Fruit fly (Drosophila melanogaster) whole organism, pupa: Measurements from ENCODE around the gene lap.

Source experiments
- CG17806 ChIP-seq: fragments of 200-800 bp; sonication (Bioruptor generic); optimal IDR thresholded peaks from 2 replicates; lab custom pipeline; 2018; ENCODE audit warnings: missing biosample characterization, mild to moderate bottlenecking, missing genetic modification characterization, moderate library complexity
- CG32121 ChIP-seq: fragments of 200-800 bp; sonication (Bioruptor generic); IDR thresholded peaks from 2 replicates; pipeline ENCODE4 v1.3.6; 2022; ENCODE audit warnings: missing biosample characterization, missing genetic modification characterization
- CG34367 ChIP-seq: fragments of 200-800 bp; sonication (Bioruptor generic); optimal IDR thresholded peaks from 2 replicates; lab custom pipeline; 2018; ENCODE audit warnings: missing biosample characterization, mild to moderate bottlenecking, missing genetic modification characterization
- CG4496 ChIP-seq: fragments of 200-800 bp; sonication (Bioruptor generic); IDR thresholded peaks from 3 replicates; pipeline ENCODE4 v1.3.6; 2022; ENCODE audit warnings: missing biosample characterization, missing genetic modification characterization
- CG8159 ChIP-seq: fragments of 200-800 bp; sonication (Bioruptor generic); optimal IDR thresholded peaks from 3 replicates; lab custom pipeline; 2018; ENCODE audit warnings: missing biosample characterization, mild to moderate bottlenecking, missing genetic modification characterization, moderate library complexity
- EcR ChIP-seq: fragments of 200-800 bp; sonication (Bioruptor generic); optimal IDR thresholded peaks from 3 replicates; lab custom pipeline; 2019; ENCODE audit warnings: missing biosample characterization, missing genetic modification characterization, mild to moderate bottlenecking, moderate library complexity, missing genetic modification reagents
- Ets98B ChIP-seq: fragments of 200-800 bp; sonication (Bioruptor generic); IDR thresholded peaks from 2 replicates; pipeline ENCODE4 v1.3.6; 2022; ENCODE audit warnings: missing biosample characterization, missing genetic modification characterization
- Snoo ChIP-seq: fragments of 200-800 bp; sonication (Bioruptor generic); optimal IDR thresholded peaks from 3 replicates; lab custom pipeline; 2017; ENCODE audit warnings: missing biosample characterization, mild to moderate bottlenecking, missing genetic modification characterization, inconsistent platforms
- fd96Ca ChIP-seq: fragments of 200-800 bp; sonication (Bioruptor generic); IDR thresholded peaks from 3 replicates; pipeline ENCODE4 v1.3.6; 2022; ENCODE audit warnings: missing biosample characterization, missing genetic modification characterization
- gl ChIP-seq: fragments of 200-800 bp; sonication (Bioruptor generic); optimal IDR thresholded peaks from 2 replicates; lab custom pipeline; 2018; ENCODE audit warnings: missing biosample characterization, mild to moderate bottlenecking, missing genetic modification characterization
- rn ChIP-seq: fragments of 200-800 bp; sonication (Bioruptor generic); IDR thresholded peaks from 2 replicates; pipeline ENCODE4 v1.3.6; 2022; ENCODE audit warnings: missing biosample characterization, missing genetic modification characterization

dm6 chr3R:7137207-7137606, 49.6 kb upstream of the lap start:
- TF ChIP-seq CG8159 (tag; lab: Kevin White, UChicago) (no peak), CG32121 (GFP tag; lab: Robert Waterston, UW) (no peak), rn (GFP tag; lab: Robert Waterston, UW) (no peak), gl (no peak), CG4496 (GFP tag; lab: Robert Waterston, UW) (no peak), CG34367 (no peak), EcR (GFP tag; lab: Kevin White, UChicago) (no peak), Ets98B (GFP tag; lab: Robert Waterston, UW) (no peak), Snoo (tag; lab: Kevin White, UChicago) (no peak), CG17806 (tag; lab: Kevin White, UChicago) (no peak), fd96Ca (GFP tag; lab: Robert Waterston, UW) (no peak)
